Fruit fly (Drosophila melanogaster) whole organism, embryonic: Measurements from ENCODE around the gene Osi10a.

Experiments
- ATbp ChIP-seq: fragments of 200-800 bp; sonication (Bioruptor generic); optimal IDR thresholded peaks from 2 replicates; lab custom pipeline; 2017; ENCODE audit warnings: missing biosample characterization, mild to moderate bottlenecking, missing genetic modification characterization, missing genetic modification reagents
- Atf3 ChIP-seq: fragments of 200-800 bp; sonication (Bioruptor generic); optimal IDR thresholded peaks from 3 replicates; lab custom pipeline; 2016; ENCODE audit warnings: missing biosample characterization, missing genetic modification characterization
- Atf6 ChIP-seq: fragments of 200-800 bp; sonication (Bioruptor generic); IDR thresholded peaks from 2 replicates; pipeline ENCODE4 v1.3.6; 2022; ENCODE audit warnings: missing biosample characterization, missing genetic modification characterization
- Awh ChIP-seq: fragments of 200-800 bp; sonication (Bioruptor generic); IDR thresholded peaks from 2 replicates; pipeline ENCODE4, ENCODE4 v1.3.6; 2022; ENCODE audit warnings: missing biosample characterization, missing genetic modification characterization
- Blimp-1 ChIP-seq: fragments of 200-800 bp; sonication (Bioruptor generic); optimal IDR thresholded peaks from 3 replicates; lab custom pipeline; 2018; ENCODE audit warnings: missing biosample characterization, missing genetic modification characterization, mild to moderate bottlenecking, moderate library complexity, missing genetic modification reagents
- CG10431 ChIP-seq: fragments of 200-800 bp; sonication (Bioruptor generic); optimal IDR thresholded peaks from 3 replicates; lab custom pipeline; 2018; ENCODE audit warnings: missing biosample characterization, mild to moderate bottlenecking, missing genetic modification characterization
- CG10462 ChIP-seq: fragments of 200-800 bp; sonication (Bioruptor generic); optimal IDR thresholded peaks from 2 replicates; lab custom pipeline; 2016; ENCODE audit warnings: missing biosample characterization, missing genetic modification characterization
- CG11247 ChIP-seq: fragments of 200-800 bp; sonication (Bioruptor generic); IDR thresholded peaks from 2 replicates; pipeline ENCODE4 v1.3.6; 2022; ENCODE audit warnings: missing biosample characterization, missing genetic modification characterization
- CG12391 ChIP-seq: fragments of 200-800 bp; sonication (Bioruptor generic); optimal IDR thresholded peaks from 3 replicates; lab custom pipeline; 2018; ENCODE audit warnings: missing biosample characterization, mild to moderate bottlenecking, missing genetic modification characterization, moderate library complexity
- CG13775 ChIP-seq: fragments of 200-800 bp; sonication (Bioruptor generic); optimal IDR thresholded peaks from 3 replicates; lab custom pipeline; 2017; ENCODE audit warnings: missing biosample characterization, mild to moderate bottlenecking, missing genetic modification characterization
- CG15011 ChIP-seq: fragments of 200-800 bp; sonication (Bioruptor generic); optimal IDR thresholded peaks from 3 replicates; lab custom pipeline; 2018; ENCODE audit warnings: missing biosample characterization, mild to moderate bottlenecking, missing genetic modification characterization
- CG1602 ChIP-seq: fragments of 200-800 bp; sonication (Bioruptor generic); optimal IDR thresholded peaks from 3 replicates; lab custom pipeline; 2016; ENCODE audit warnings: missing biosample characterization, missing genetic modification characterization
- CG16813 ChIP-seq: fragments of 200-800 bp; sonication (Bioruptor generic); IDR thresholded peaks from 3 replicates; pipeline ENCODE4 v1.3.6; 2022; ENCODE audit warnings: missing biosample characterization, missing genetic modification characterization; ENCODE audit not compliant: partially characterized antibody
- CG17328 ChIP-seq: fragments of 200-800 bp; sonication (Bioruptor generic); IDR thresholded peaks from 2 replicates; pipeline ENCODE4 v1.3.6; 2022; ENCODE audit warnings: missing biosample characterization, missing genetic modification characterization
- CG17385 ChIP-seq: fragments of 200-800 bp; sonication (Bioruptor generic); optimal IDR thresholded peaks from 3 replicates; lab custom pipeline; 2018; ENCODE audit warnings: missing biosample characterization, mild to moderate bottlenecking, missing genetic modification characterization
- CG2129 ChIP-seq: fragments of 200-800 bp; sonication (Bioruptor generic); IDR thresholded peaks from 2 replicates; pipeline ENCODE4 v1.3.6; 2022; ENCODE audit warnings: missing biosample characterization, missing genetic modification characterization; ENCODE audit not compliant: partially characterized antibody
- CG30020 ChIP-seq: fragments of 200-800 bp; optimal IDR thresholded peaks from 2 replicates; lab custom pipeline; 2019; ENCODE audit warnings: missing biosample characterization, mild to moderate bottlenecking, missing genetic modification characterization, moderate library complexity
- CG31388 ChIP-seq: fragments of 200-800 bp; sonication (Bioruptor generic); optimal IDR thresholded peaks from 2 replicates; lab custom pipeline; 2016; ENCODE audit warnings: missing biosample characterization, missing genetic modification characterization
- CG4328 ChIP-seq: fragments of 200-800 bp; sonication (Bioruptor generic); optimal IDR thresholded peaks from 3 replicates; lab custom pipeline; 2017; ENCODE audit warnings: missing biosample characterization, missing genetic modification reagents, missing genetic modification characterization
- CG4730 ChIP-seq: fragments of 200-800 bp; sonication (Bioruptor generic); IDR thresholded peaks from 2 replicates; pipeline ENCODE4 v1.3.6; 2022; ENCODE audit warnings: missing biosample characterization, missing genetic modification characterization
- CG7786 ChIP-seq: fragments of 200-800 bp; sonication (Bioruptor generic); optimal IDR thresholded peaks from 2 replicates; lab custom pipeline; 2016; ENCODE audit warnings: missing biosample characterization, missing genetic modification characterization
- CG7928 ChIP-seq: fragments of 200-800 bp; sonication (Bioruptor generic); optimal IDR thresholded peaks from 2 replicates; lab custom pipeline; 2017; ENCODE audit warnings: missing biosample characterization, mild to moderate bottlenecking, missing genetic modification characterization
- CG8290 ChIP-seq, 3 experiments: fragments of 200-800 bp; sonication (Bioruptor generic); optimal IDR thresholded peaks; 2 replicates each; lab custom pipeline; 2016 to 2019; ENCODE audit warnings: missing biosample characterization in 3 of 3, missing genetic modification characterization in 3 of 3, mild to moderate bottlenecking in 2 of 3, moderate library complexity in 1 of 3
- CG8388 ChIP-seq: fragments of 200-800 bp; sonication (Bioruptor generic); optimal IDR thresholded peaks from 2 replicates; lab custom pipeline; 2019; ENCODE audit warnings: missing biosample characterization, mild to moderate bottlenecking, missing genetic modification characterization, moderate library complexity
- CTCF ChIP-seq: fragments of 200-800 bp; sonication (Bioruptor generic); optimal IDR thresholded peaks from 2 replicates; lab custom pipeline; 2017; ENCODE audit warnings: missing biosample characterization, mild to moderate bottlenecking, missing genetic modification characterization, moderate library complexity
- CrebB ChIP-seq: fragments of 200-800 bp; sonication (Bioruptor generic); optimal IDR thresholded peaks from 3 replicates; lab custom pipeline; 2018; ENCODE audit warnings: missing biosample characterization, mild to moderate bottlenecking, missing genetic modification characterization
- Dref ChIP-seq: fragments of 200-800 bp; sonication (Bioruptor generic); IDR thresholded peaks from 2 replicates; pipeline ENCODE4 v1.3.6; 2022; ENCODE audit warnings: missing biosample characterization, missing genetic modification characterization
- E2f2 ChIP-seq: fragments of 200-800 bp; sonication (Bioruptor generic); IDR thresholded peaks from 2 replicates; pipeline ENCODE4 v1.3.6; 2022; ENCODE audit warnings: missing biosample characterization, missing genetic modification characterization
- Eip74EF ChIP-seq, 2 experiments: fragments of 200-800 bp in 1 of 2; fragments of >200 bp in 1 of 2; sonication (Bioruptor generic) in 1 of 2; optimal IDR thresholded peaks; 2 replicates each; lab custom pipeline; 2017 to 2019; ENCODE audit warnings: missing biosample characterization in 2 of 2, missing genetic modification characterization in 2 of 2, mild to moderate bottlenecking in 1 of 2, moderate library complexity in 1 of 2
- H2.0 ChIP-seq: fragments of 200-800 bp; sonication (Bioruptor generic); IDR thresholded peaks from 2 replicates; pipeline ENCODE4 v1.3.6; 2022; ENCODE audit warnings: missing biosample characterization, missing genetic modification characterization
- Hmr ChIP-seq: fragments of 200-800 bp; sonication (Bioruptor generic); optimal IDR thresholded peaks from 3 replicates; lab custom pipeline; 2017; ENCODE audit warnings: mild to moderate bottlenecking, missing biosample characterization, missing genetic modification reagents, missing genetic modification characterization
- Hr51 ChIP-seq, 2 experiments: fragments of 200-800 bp; sonication (Bioruptor generic); optimal IDR thresholded peaks; 2 replicates in 1 of 2; 3 replicates in 1 of 2; lab custom pipeline; 2016 to 2018; ENCODE audit warnings: missing biosample characterization in 2 of 2, missing genetic modification characterization in 2 of 2, mild to moderate bottlenecking in 1 of 2, moderate library complexity in 1 of 2
- MESR4 ChIP-seq: fragments of 200-800 bp; sonication (Bioruptor generic); optimal IDR thresholded peaks from 2 replicates; lab custom pipeline; 2018; ENCODE audit warnings: missing biosample characterization, mild to moderate bottlenecking, missing genetic modification characterization, moderate library complexity
- PHDP ChIP-seq: fragments of 200-800 bp; sonication (Bioruptor generic); optimal IDR thresholded peaks from 3 replicates; lab custom pipeline; 2018; ENCODE audit warnings: missing biosample characterization, mild to moderate bottlenecking, missing genetic modification characterization, moderate library complexity
- Vsx1 ChIP-seq: fragments of 200-800 bp; sonication (Bioruptor generic); optimal IDR thresholded peaks from 2 replicates; lab custom pipeline; 2017; ENCODE audit warnings: missing biosample characterization, mild to moderate bottlenecking, missing genetic modification characterization, missing genetic modification reagents
- abd-A ChIP-seq: fragments of 200-800 bp; sonication (Bioruptor generic); optimal IDR thresholded peaks from 3 replicates; lab custom pipeline; 2019; ENCODE audit warnings: missing biosample characterization, mild to moderate bottlenecking, missing genetic modification characterization, moderate library complexity
- amos ChIP-seq: fragments of 200-800 bp; sonication (Bioruptor generic); IDR thresholded peaks from 2 replicates; pipeline ENCODE4 v1.3.6; 2022; ENCODE audit warnings: missing biosample characterization, missing genetic modification characterization; ENCODE audit not compliant: partially characterized antibody
- aop ChIP-seq: fragments of 200-800 bp; sonication (Bioruptor generic); IDR thresholded peaks from 2 replicates; pipeline ENCODE4 v1.3.6; 2022; ENCODE audit warnings: missing biosample characterization, missing genetic modification characterization
- gcm ChIP-seq: fragments of 200-800 bp; sonication (Bioruptor generic); optimal IDR thresholded peaks from 2 replicates; lab custom pipeline; 2019; ENCODE audit warnings: missing biosample characterization, mild to moderate bottlenecking, missing genetic modification characterization, moderate library complexity
- gem ChIP-seq: fragments of 200-800 bp; sonication (Bioruptor generic); optimal IDR thresholded peaks from 2 replicates; lab custom pipeline; 2019; ENCODE audit warnings: missing biosample characterization, mild to moderate bottlenecking, missing genetic modification characterization, moderate library complexity
- lilli ChIP-seq: fragments of 200-800 bp; sonication (Bioruptor generic); optimal IDR thresholded peaks from 3 replicates; lab custom pipeline; 2016; ENCODE audit warnings: missing biosample characterization, missing genetic modification characterization
- lov ChIP-seq, 2 experiments: fragments of 200-800 bp in 1 of 2; fragments of >200 bp in 1 of 2; sonication (Bioruptor generic) in 1 of 2; IDR thresholded peaks in 1 of 2; optimal IDR thresholded peaks in 1 of 2; 2 replicates in 1 of 2; 3 replicates in 1 of 2; pipeline versions ENCODE4 v1.3.6 to Lab custom; 2017 to 2022; ENCODE audit warnings: missing biosample characterization in 1 of 2, missing genetic modification characterization in 1 of 2
- mirr ChIP-seq: fragments of 200-800 bp; sonication (Bioruptor generic); optimal IDR thresholded peaks from 3 replicates; lab custom pipeline; 2018; ENCODE audit warnings: missing biosample characterization, mild to moderate bottlenecking, missing genetic modification characterization
- mld ChIP-seq: fragments of 200-800 bp; sonication (Bioruptor generic); IDR thresholded peaks from 3 replicates; pipeline ENCODE4 v1.3.6; 2022; ENCODE audit warnings: missing biosample characterization, missing genetic modification characterization; ENCODE audit not compliant: partially characterized antibody
- oc ChIP-seq: fragments of 200-800 bp; sonication (Bioruptor generic); optimal IDR thresholded peaks from 2 replicates; lab custom pipeline; 2018; ENCODE audit warnings: missing biosample characterization, mild to moderate bottlenecking, missing genetic modification characterization, moderate library complexity
- pan ChIP-seq, 4 experiments: fragments of >200 bp in 3 of 4; fragments of 200-800 bp in 1 of 4; sonication (Bioruptor generic) in 1 of 4; optimal IDR thresholded peaks in 3 of 4; IDR thresholded peaks in 1 of 4; 2 replicates each; pipeline versions ENCODE4 v1.3.6 to Lab custom; 2017 to 2022; ENCODE audit warnings: missing biosample characterization in 2 of 4, missing genetic modification characterization in 2 of 4, mixed read lengths in 1 of 4
- pros ChIP-seq: fragments of 200-800 bp; sonication (Bioruptor generic); optimal IDR thresholded peaks from 3 replicates; lab custom pipeline; 2019; ENCODE audit warnings: missing biosample characterization, mild to moderate bottlenecking, missing genetic modification characterization, moderate library complexity
- repo ChIP-seq: fragments of 200-800 bp; sonication (Bioruptor generic); optimal IDR thresholded peaks from 2 replicates; lab custom pipeline; 2016; ENCODE audit warnings: missing biosample characterization, missing genetic modification characterization
- salm ChIP-seq: fragments of 200-800 bp; sonication (Bioruptor generic); optimal IDR thresholded peaks from 2 replicates; lab custom pipeline; 2018; ENCODE audit warnings: missing biosample characterization, mild to moderate bottlenecking, missing genetic modification characterization
- sens ChIP-seq: fragments of 200-800 bp; sonication (Bioruptor generic); peaks from one replicate; lab custom pipeline; 2016; ENCODE audit warnings: missing biosample characterization, missing genetic modification characterization
- tio ChIP-seq: fragments of 200-800 bp; sonication (Bioruptor generic); optimal IDR thresholded peaks from 2 replicates; lab custom pipeline; 2017; ENCODE audit warnings: missing biosample characterization, missing genetic modification characterization, inconsistent platforms

Gene Osi10a

DNA sequence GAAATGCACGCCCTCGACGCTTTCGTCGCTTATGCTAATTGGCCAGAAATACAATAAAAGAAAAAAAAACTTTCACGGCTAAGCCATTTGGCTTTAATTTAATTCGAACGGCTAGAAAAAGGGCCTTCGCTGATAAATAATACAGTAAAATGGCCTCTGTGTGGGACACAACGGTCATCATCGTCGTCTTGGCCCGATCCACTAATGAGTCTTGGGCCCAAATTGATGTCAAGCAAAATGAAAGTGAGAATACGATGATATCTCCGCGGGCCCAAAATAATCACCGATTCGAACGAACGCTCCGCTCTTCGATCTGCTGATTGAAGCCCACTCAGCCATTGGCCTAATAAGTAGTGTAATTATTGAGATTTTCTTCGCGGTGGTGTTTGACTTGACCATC is 32.4 kb upstream of the Osi10a start:
- TF ChIP-seq aop (GFP tag; lab: Robert Waterston, UW): no peak
- TF ChIP-seq CG16813 (GFP tag; lab: Robert Waterston, UW): no peak
- TF ChIP-seq Vsx1 (GFP tag; lab: Kevin White, UChicago): no peak
- TF ChIP-seq mirr (GFP tag; lab: Kevin White, UChicago): no peak
- no peak for TF ChIP-seq repo (GFP tag; lab: Kevin White, UChicago)
- no peak for TF ChIP-seq gcm
- TF ChIP-seq PHDP (tag; lab: Kevin White, UChicago): no peak
- TF ChIP-seq CG17328 (GFP tag; lab: Robert Waterston, UW): no peak
- peak; percentile 91 for TF ChIP-seq Awh
- no peak for TF ChIP-seq CG13775 (GFP tag; lab: Kevin White, UChicago)
- TF ChIP-seq pros: peak; percentile 84
- TF ChIP-seq CG10431: no peak
- no peak for TF ChIP-seq CG4328 (GFP tag; lab: Kevin White, UChicago)
- TF ChIP-seq CG7928: no peak
- TF ChIP-seq CG8290 (GFP tag; optimal IDR thresholded peaks at IDR 0.05; lab: Kevin White, UChicago): no peak
- no peak for TF ChIP-seq CG8290 (tag; optimal IDR thresholded peaks at IDR 0.05; lab: Kevin White, UChicago)
- TF ChIP-seq amos: no peak
- no peak for TF ChIP-seq H2.0 (GFP tag; lab: Robert Waterston, UW)
- TF ChIP-seq CG1602 (GFP tag; lab: Kevin White, UChicago): no peak
- TF ChIP-seq CG12391: no peak
- no peak for TF ChIP-seq CG4730 (GFP tag; lab: Robert Waterston, UW)
- no peak for TF ChIP-seq CG11247 (GFP tag; lab: Robert Waterston, UW)
- TF ChIP-seq Atf3 (GFP tag; lab: Kevin White, UChicago): no peak
- no peak for TF ChIP-seq lilli (GFP tag; lab: Kevin White, UChicago)
- no peak for TF ChIP-seq CG7786 (GFP tag; lab: Kevin White, UChicago)
- TF ChIP-seq CrebB: no peak
- no peak for TF ChIP-seq CG2129 (GFP tag; lab: Robert Waterston, UW)
- no peak for TF ChIP-seq CG10462 (GFP tag; lab: Kevin White, UChicago)
- TF ChIP-seq CG31388 (GFP tag; lab: Kevin White, UChicago): no peak
- peak; percentile 36 for TF ChIP-seq oc (tag; lab: Kevin White, UChicago)
- TF ChIP-seq sens: peak; percentile 47
- TF ChIP-seq pan (optimal IDR thresholded peaks at IDR 0.05; lab: Kevin White, UChicago): no peak
- no peak for TF ChIP-seq pan (GFP tag; optimal IDR thresholded peaks at IDR 0.05 in 1 of 2, IDR thresholded peaks at IDR 0.05 in 1 of 2)
- TF ChIP-seq tio: no peak
- TF ChIP-seq abd-A (tag; lab: Kevin White, UChicago): peak; percentile 76
- TF ChIP-seq Blimp-1 (GFP tag; lab: Kevin White, UChicago): peak; percentile 97

- TF ChIP-seq lov (optimal IDR thresholded peaks at IDR 0.05; lab: Kevin White, UChicago) (no peak), lov (GFP tag; IDR thresholded peaks at IDR 0.05; lab: Robert Waterston, UW) (no peak), salm (tag; lab: Kevin White, UChicago) (no peak), CG15011 (GFP tag; lab: Kevin White, UChicago) (no peak), CG17385 (GFP tag; lab: Kevin White, UChicago) (no peak), CTCF (no peak), E2f2 (no peak), Atf6 (GFP tag; lab: Robert Waterston, UW) (no peak), MESR4 (GFP tag; lab: Kevin White, UChicago) (no peak), Eip74EF (GFP tag; optimal IDR thresholded peaks at IDR 0.05; lab: Kevin White, UChicago) (peak in 1 of 2 experiments; percentile 11), Hr51 (GFP tag; optimal IDR thresholded peaks at IDR 0.05; lab: Kevin White, UChicago) (peak in 1 of 2 experiments; percentile 37), sens (peak; percentile 80), mld (no peak), gem (tag; lab: Kevin White, UChicago) (peak; percentile 48), Dref (GFP tag; lab: Robert Waterston, UW) (no peak), CG30020 (no peak), ATbp (peak; percentile 9), Hmr (GFP tag; lab: Kevin White, UChicago) (no peak), CG8388 (GFP tag; lab: Kevin White, UChicago) (no peak)
Measured at dm6 chr3R:6233104-6233503, 30.7 kb upstream of the Osi10a start.
